Fruit fly (Drosophila melanogaster) whole organism, embryonic: Measurements from ENCODE around the gene CG43407.
A peak's percentile ranks its signal among the peaks of the same experiment; 100 is the strongest.

Experiments used
- Abd-B ChIP-seq: fragments of 200-800 bp; sonication (Bioruptor generic); optimal IDR thresholded peaks from 2 replicates; lab custom pipeline; 2018; ENCODE audit warnings: missing biosample characterization, mild to moderate bottlenecking, missing genetic modification characterization, moderate library complexity
- Bdp1 ChIP-seq: fragments of 200-800 bp; sonication (Bioruptor generic); optimal IDR thresholded peaks from 3 replicates; lab custom pipeline; 2016; ENCODE audit warnings: missing biosample characterization, missing genetic modification characterization
- CG11560 ChIP-seq: fragments of 200-800 bp; sonication (Bioruptor generic); IDR thresholded peaks from 3 replicates; pipeline ENCODE4 v1.3.6; 2022; ENCODE audit warnings: missing biosample characterization, missing genetic modification characterization
- CG13894 ChIP-seq: fragments of 200-800 bp; sonication (Bioruptor generic); optimal IDR thresholded peaks from 3 replicates; lab custom pipeline; 2018; ENCODE audit warnings: missing biosample characterization, mild to moderate bottlenecking, missing genetic modification characterization, moderate library complexity
- CG1647 ChIP-seq: fragments of 200-800 bp; sonication (Bioruptor generic); optimal IDR thresholded peaks from 3 replicates; lab custom pipeline; 2016; ENCODE audit warnings: missing biosample characterization, missing genetic modification characterization
- CG2199 ChIP-seq: fragments of 200-800 bp; sonication (Bioruptor generic); IDR thresholded peaks from 3 replicates; pipeline ENCODE4 v1.3.6; 2022; ENCODE audit warnings: missing biosample characterization, missing genetic modification characterization
- CG30020 ChIP-seq: fragments of 200-800 bp; optimal IDR thresholded peaks from 2 replicates; lab custom pipeline; 2019; ENCODE audit warnings: missing biosample characterization, mild to moderate bottlenecking, missing genetic modification characterization, moderate library complexity
- CG30403 ChIP-seq: fragments of 200-800 bp; sonication (Bioruptor generic); optimal IDR thresholded peaks from 3 replicates; lab custom pipeline; 2016; ENCODE audit warnings: missing biosample characterization, missing genetic modification characterization
- CG30431 ChIP-seq: fragments of 200-800 bp; sonication (Bioruptor generic); optimal IDR thresholded peaks from 2 replicates; lab custom pipeline; 2017; ENCODE audit warnings: missing biosample characterization, missing genetic modification characterization
- CG32767 ChIP-seq: fragments of 200-800 bp; sonication (Bioruptor generic); IDR thresholded peaks from 2 replicates; pipeline ENCODE4 v1.3.6; 2022; ENCODE audit warnings: missing biosample characterization, missing genetic modification characterization
- CG7556 ChIP-seq: fragments of 200-800 bp; sonication (Bioruptor generic); optimal IDR thresholded peaks from 2 replicates; lab custom pipeline; 2017; ENCODE audit warnings: missing biosample characterization, mild to moderate bottlenecking, missing genetic modification characterization
- CG7786 ChIP-seq: fragments of 200-800 bp; sonication (Bioruptor generic); optimal IDR thresholded peaks from 2 replicates; lab custom pipeline; 2016; ENCODE audit warnings: missing biosample characterization, missing genetic modification characterization
- CG7987 ChIP-seq: fragments of 200-800 bp; sonication (Bioruptor generic); optimal IDR thresholded peaks from 2 replicates; lab custom pipeline; 2018; ENCODE audit warnings: missing biosample characterization, mild to moderate bottlenecking, missing genetic modification characterization, moderate library complexity
- CG8388 ChIP-seq: fragments of 200-800 bp; sonication (Bioruptor generic); optimal IDR thresholded peaks from 2 replicates; lab custom pipeline; 2019; ENCODE audit warnings: missing biosample characterization, mild to moderate bottlenecking, missing genetic modification characterization, moderate library complexity
- CG8765 ChIP-seq: fragments of 200-800 bp; sonication (Bioruptor generic); IDR thresholded peaks from 2 replicates; pipeline ENCODE4 v1.3.6; 2022; ENCODE audit warnings: missing biosample characterization, missing genetic modification characterization
- CG8944 ChIP-seq: fragments of 200-800 bp; sonication (Bioruptor generic); optimal IDR thresholded peaks from 3 replicates; lab custom pipeline; 2016; ENCODE audit warnings: missing biosample characterization, missing genetic modification characterization
- CHES-1-like ChIP-seq: fragments of 200-800 bp; sonication (Bioruptor generic); optimal IDR thresholded peaks from 2 replicates; lab custom pipeline; 2016; ENCODE audit warnings: missing biosample characterization, missing genetic modification characterization
- Drgx ChIP-seq: fragments of 200-800 bp; sonication (Bioruptor generic); IDR thresholded peaks from 2 replicates; pipeline ENCODE4 v1.3.6; 2022; ENCODE audit warnings: missing biosample characterization, missing genetic modification characterization
- Fer1 ChIP-seq: fragments of 200-800 bp; sonication (Bioruptor generic); optimal IDR thresholded peaks from 2 replicates; lab custom pipeline; 2017; ENCODE audit warnings: missing biosample characterization, mild to moderate bottlenecking, missing genetic modification characterization
- Gug ChIP-seq: fragments of 200-800 bp; sonication (Bioruptor generic); IDR thresholded peaks from 4 replicates; pipeline ENCODE4 v1.3.6; 2022; ENCODE audit warnings: missing biosample characterization, missing genetic modification characterization
- HmgD ChIP-seq: fragments of 200-800 bp; sonication (Bioruptor generic); optimal IDR thresholded peaks from 3 replicates; lab custom pipeline; 2016; ENCODE audit warnings: missing biosample characterization, missing genetic modification characterization
- Hmx ChIP-seq: fragments of 200-800 bp; sonication (Bioruptor generic); optimal IDR thresholded peaks from 2 replicates; lab custom pipeline; 2016; ENCODE audit warnings: missing biosample characterization, missing genetic modification characterization
- Med ChIP-seq: fragments of 200-800 bp; sonication (Bioruptor generic); peaks from one replicate; lab custom pipeline; 2016; ENCODE audit warnings: missing biosample characterization, missing genetic modification characterization, mild to moderate bottlenecking, inconsistent platforms, moderate library complexity
- NFAT ChIP-seq: fragments of 200-800 bp; sonication (Bioruptor generic); IDR thresholded peaks from 2 replicates; pipeline ENCODE4 v1.3.6; 2022; ENCODE audit warnings: missing biosample characterization, missing genetic modification characterization
- Neu2 ChIP-seq: fragments of 200-800 bp; sonication (Bioruptor generic); optimal IDR thresholded peaks from 3 replicates; lab custom pipeline; 2016; ENCODE audit warnings: missing biosample characterization, missing genetic modification characterization, borderline replicate concordance
- Pdp1 ChIP-seq, 2 experiments: fragments of 200-800 bp; sonication (Bioruptor generic); optimal IDR thresholded peaks; 3 replicates each; lab custom pipeline; 2016; ENCODE audit warnings: missing biosample characterization in 2 of 2, missing genetic modification characterization in 2 of 2, mild to moderate bottlenecking in 1 of 2, moderate library complexity in 1 of 2
- Ravus ChIP-seq: fragments of 200-800 bp; sonication (Bioruptor generic); IDR thresholded peaks from 2 replicates; pipeline ENCODE4 v1.3.6; 2022; ENCODE audit warnings: missing biosample characterization, missing genetic modification characterization
- Tbp ChIP-seq: fragments of >200 bp; optimal IDR thresholded peaks from 2 replicates; lab custom pipeline; 2018; ENCODE audit warnings: missing biosample characterization, missing genetic modification characterization
- ac ChIP-seq: fragments of 200-800 bp; sonication (Bioruptor generic); optimal IDR thresholded peaks from 3 replicates; lab custom pipeline; 2017; ENCODE audit warnings: missing biosample characterization, mild to moderate bottlenecking, missing genetic modification characterization
- amos ChIP-seq: fragments of 200-800 bp; sonication (Bioruptor generic); IDR thresholded peaks from 2 replicates; pipeline ENCODE4 v1.3.6; 2022; ENCODE audit warnings: missing biosample characterization, missing genetic modification characterization; ENCODE audit not compliant: partially characterized antibody
- ase ChIP-seq: fragments of 200-800 bp; sonication (Bioruptor generic); IDR thresholded peaks from 3 replicates; pipeline ENCODE4 v1.3.6; 2022; ENCODE audit warnings: missing biosample characterization, missing genetic modification characterization
- ash1 ChIP-seq: fragments of 200-800 bp; sonication (Bioruptor generic); optimal IDR thresholded peaks from 2 replicates; lab custom pipeline; 2018; ENCODE audit warnings: missing biosample characterization, mild to moderate bottlenecking, missing genetic modification characterization
- bab2 ChIP-seq: fragments of 200-800 bp; sonication (Bioruptor generic); optimal IDR thresholded peaks from 2 replicates; lab custom pipeline; 2016; ENCODE audit warnings: missing biosample characterization, missing genetic modification characterization
- ci ChIP-seq: fragments of 200-800 bp; sonication (Bioruptor generic); IDR thresholded peaks from 3 replicates; pipeline ENCODE4 v1.3.6; 2022; ENCODE audit warnings: missing biosample characterization, missing genetic modification characterization
- crol ChIP-seq: fragments of 200-800 bp; sonication (Bioruptor generic); IDR thresholded peaks from 2 replicates; pipeline ENCODE4 v1.3.6; 2022; ENCODE audit warnings: missing biosample characterization, missing genetic modification characterization
- cwo ChIP-seq: fragments of 200-800 bp; sonication (Bioruptor generic); optimal IDR thresholded peaks from 3 replicates; lab custom pipeline; 2017; ENCODE audit warnings: missing biosample characterization, missing genetic modification characterization, mild to moderate bottlenecking, moderate library complexity, missing genetic modification reagents
- dati ChIP-seq: fragments of 200-800 bp; sonication (Bioruptor generic); IDR thresholded peaks from 2 replicates; pipeline ENCODE4 v1.3.6; 2022; ENCODE audit warnings: missing biosample characterization, missing genetic modification characterization
- dysf ChIP-seq: fragments of 200-800 bp; sonication (Bioruptor generic); IDR thresholded peaks from 3 replicates; pipeline ENCODE4 v1.3.6; 2022; ENCODE audit warnings: missing biosample characterization, missing genetic modification characterization
- en ChIP-seq: fragments of 200-800 bp; sonication (Bioruptor generic); optimal IDR thresholded peaks from 2 replicates; lab custom pipeline; 2016; ENCODE audit warnings: missing biosample characterization, missing genetic modification characterization
- gcm2 ChIP-seq: fragments of 200-800 bp; sonication (Bioruptor generic); optimal IDR thresholded peaks from 2 replicates; lab custom pipeline; 2016; ENCODE audit warnings: missing biosample characterization, missing genetic modification characterization
- grau ChIP-seq: fragments of 200-800 bp; optimal IDR thresholded peaks from 3 replicates; lab custom pipeline; 2019; ENCODE audit warnings: missing biosample characterization, mild to moderate bottlenecking, missing genetic modification characterization, moderate library complexity
- her ChIP-seq: fragments of 200-800 bp; sonication (Bioruptor generic); optimal IDR thresholded peaks from 2 replicates; lab custom pipeline; 2016; ENCODE audit warnings: missing biosample characterization, missing genetic modification characterization
- mirr ChIP-seq: fragments of 200-800 bp; sonication (Bioruptor generic); optimal IDR thresholded peaks from 3 replicates; lab custom pipeline; 2018; ENCODE audit warnings: missing biosample characterization, mild to moderate bottlenecking, missing genetic modification characterization
- nau ChIP-seq: fragments of 200-800 bp; sonication (Bioruptor generic); optimal IDR thresholded peaks from 3 replicates; lab custom pipeline; 2017; ENCODE audit warnings: missing biosample characterization, mild to moderate bottlenecking, missing genetic modification characterization, missing genetic modification reagents
- nom ChIP-seq: fragments of 200-800 bp; sonication (Bioruptor generic); optimal IDR thresholded peaks from 2 replicates; lab custom pipeline; 2017; ENCODE audit warnings: missing biosample characterization, missing genetic modification characterization, mild to moderate bottlenecking, moderate library complexity, missing genetic modification reagents
- scrt ChIP-seq: fragments of 200-800 bp; sonication (Bioruptor generic); optimal IDR thresholded peaks from 2 replicates; lab custom pipeline; 2018; ENCODE audit warnings: missing biosample characterization, mild to moderate bottlenecking, missing genetic modification characterization, moderate library complexity
- sens ChIP-seq: fragments of 200-800 bp; sonication (Bioruptor generic); peaks from one replicate; lab custom pipeline; 2016; ENCODE audit warnings: missing biosample characterization, missing genetic modification characterization
- sr ChIP-seq: fragments of 200-800 bp; sonication (Bioruptor generic); IDR thresholded peaks from 3 replicates; pipeline ENCODE4 v1.3.6; 2022; ENCODE audit warnings: missing biosample characterization, missing genetic modification characterization

CG43407 gene

dm6 chr3L:19074673-19075402 is 21.6 kb upstream of the CG43407 start:
- peak; percentile 5 for TF ChIP-seq nom (GFP tag; lab: Kevin White, UChicago)
- no peak for TF ChIP-seq Neu2 (GFP tag; lab: Kevin White, UChicago)
- no peak for TF ChIP-seq CG8944 (GFP tag; lab: Kevin White, UChicago)
- TF ChIP-seq Tbp, result no peak
- no peak for TF ChIP-seq CHES-1-like (GFP tag; lab: Kevin White, UChicago)
- 0 out of 2 replicates have a peak, but pooled peaks have one; percentile 33 for TF ChIP-seq dati
- TF ChIP-seq CG30431 (GFP tag; lab: Kevin White, UChicago), result no peak
- 0 out of 3 replicates have a peak, but pooled peaks have one; percentile 14 for TF ChIP-seq ci (GFP tag; lab: Robert Waterston, UW)
- no peak for TF ChIP-seq scrt
- TF ChIP-seq Abd-B (GFP tag; lab: Kevin White, UChicago), result no peak
- no peak for TF ChIP-seq bab2
- no peak for TF ChIP-seq Hmx
- TF ChIP-seq Fer1 (GFP tag; lab: Kevin White, UChicago), result no peak
- TF ChIP-seq CG13894, result no peak
- peak; percentile 27 for TF ChIP-seq grau
- TF ChIP-seq her (GFP tag; lab: Kevin White, UChicago), result no peak
- no peak for TF ChIP-seq CG1647 (GFP tag; lab: Kevin White, UChicago)
- TF ChIP-seq CG11560 (tag; lab: Robert Waterston, UW), result no peak
- no peak for TF ChIP-seq CG8765 (GFP tag; lab: Robert Waterston, UW)
- no peak for TF ChIP-seq HmgD (GFP tag; lab: Kevin White, UChicago)
- no peak for TF ChIP-seq dysf (GFP tag; lab: Robert Waterston, UW)
- peak; percentile 61 for TF ChIP-seq sens (GFP tag; lab: Kevin White, UChicago)
- no peak for TF ChIP-seq CG7556 (GFP tag; lab: Kevin White, UChicago)
- 0 out of 3 replicates have a peak, but pooled peaks have one; percentile 13 for TF ChIP-seq CG2199 (GFP tag; lab: Robert Waterston, UW)
- TF ChIP-seq Drgx (GFP tag; lab: Robert Waterston, UW), result 0 out of 2 replicates have a peak, but pooled peaks have one; percentile 6
- TF ChIP-seq Ravus (GFP tag; lab: Robert Waterston, UW), result no peak
- peak; percentile 98 for TF ChIP-seq sr
- no peak for TF ChIP-seq Pdp1 (GFP tag; optimal IDR thresholded peaks at IDR 0.05; lab: Kevin White, UChicago)
- no peak for TF ChIP-seq NFAT (GFP tag; lab: Robert Waterston, UW)
- no peak for TF ChIP-seq gcm2 (GFP tag; lab: Kevin White, UChicago)
- TF ChIP-seq en (GFP tag; lab: Kevin White, UChicago), result no peak
- no peak for TF ChIP-seq CG30020 (tag; lab: Kevin White, UChicago)
- TF ChIP-seq CG32767 (GFP tag; lab: Robert Waterston, UW), result 0 out of 2 replicates have a peak, but pooled peaks have one; percentile 31
- no peak for TF ChIP-seq CG8388 (GFP tag; lab: Kevin White, UChicago)
- TF ChIP-seq Bdp1, result no peak
- no peak for TF ChIP-seq ase (GFP tag; lab: Robert Waterston, UW)
- no peak for TF ChIP-seq cwo (GFP tag; lab: Kevin White, UChicago)
- TF ChIP-seq CG7987 (GFP tag; lab: Kevin White, UChicago), result no peak
- TF ChIP-seq ash1, result no peak
- TF ChIP-seq crol (GFP tag; lab: Robert Waterston, UW), result no peak
- no peak for TF ChIP-seq Gug (GFP tag; lab: Robert Waterston, UW)
- no peak for TF ChIP-seq nau (GFP tag; lab: Kevin White, UChicago)
- no peak for TF ChIP-seq amos
- no peak for TF ChIP-seq mirr (GFP tag; lab: Kevin White, UChicago)
- TF ChIP-seq CG7786, result no peak
- TF ChIP-seq ac (GFP tag; lab: Kevin White, UChicago), result no peak
- no peak for TF ChIP-seq CG30403 (GFP tag; lab: Kevin White, UChicago)
- TF ChIP-seq Med, result peak; percentile 68
